Worm (Caenorhabditis elegans) whole organism, L4/young adult: ENCODE results near the gene R193.6.
A peak's percentile ranks its signal among the peaks of the same experiment; 100 is the strongest.

Experiments used
- W03F9.2 ChIP-seq: fragments of 150-350 bp; optimal IDR thresholded peaks from 2 replicates; lab custom pipeline; 2014; ENCODE audit warnings: missing biosample characterization, missing genetic modification characterization
- dao-5 ChIP-seq: sonication (generic microtip); optimal IDR thresholded peaks from 2 replicates; lab custom pipeline; 2016; ENCODE audit warnings: missing genotype, missing genetic modification characterization, moderate library complexity, missing compliant biosample characterization
- him-1 ChIP-seq: sonication (generic microtip); optimal IDR thresholded peaks from 2 replicates; lab custom pipeline; 2016; ENCODE audit warnings: missing genotype, missing genetic modification reagents, missing genetic modification characterization, missing compliant biosample characterization

Gene R193.6

ce11 chrX:1148438-1148837, at the start of gene R193.6, which contains the start of gene R193.2:
Gene R193.6, plus strand, starts transcription at chrX:1148787.
Gene R193.2, minus strand, starts transcription at chrX:1148585.
- no peak for TF ChIP-seq W03F9.2 (tag; lab: Kevin White, UChicago)

- TF ChIP-seq him-1 (tag; lab: Kevin White, UChicago) (peak; percentile 15), W03F9.2 (tag; lab: Kevin White, UChicago) (no peak)
Measured at ce11 chrX:1103702-1104262, 44.8 kb upstream of the R193.6 start, which contains the start of gene ife-4. Gene ife-4, plus strand, starts transcription at chrX:1104212.

ce11 chrX:1107758-1108157, 40.8 kb upstream of the R193.6 start, which contains the start of gene C05D9.4:
Gene C05D9.4, plus strand, starts transcription at chrX:1108058.
- TF ChIP-seq W03F9.2 (tag; lab: Kevin White, UChicago) = no peak
- no peak for TF ChIP-seq dao-5 (tag; lab: Kevin White, UChicago)
- TF ChIP-seq him-1 (tag; lab: Kevin White, UChicago) = no peak

DNA sequence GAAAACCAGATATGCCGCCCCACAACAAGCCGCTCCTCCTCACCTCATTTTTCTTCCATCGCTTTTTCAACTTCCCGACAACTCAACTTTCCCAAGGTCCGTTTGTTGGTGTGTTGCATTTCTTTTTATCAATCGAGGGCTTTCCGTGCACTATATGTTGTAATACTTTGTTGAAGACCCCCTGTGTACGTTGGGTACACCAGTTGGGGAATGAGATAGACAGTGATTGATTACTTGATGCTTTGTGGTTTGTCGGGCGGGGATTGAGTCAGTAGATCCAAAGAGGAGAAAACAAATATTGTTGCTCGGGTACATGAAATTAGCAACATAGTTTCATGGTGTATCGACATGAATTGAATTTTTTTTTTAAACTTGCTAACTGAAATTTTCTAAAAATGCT, 39.7 kb upstream of the R193.6 start:
- no peak for TF ChIP-seq W03F9.2 (tag; lab: Kevin White, UChicago)
- TF ChIP-seq dao-5 (tag; lab: Kevin White, UChicago) = no peak
- TF ChIP-seq him-1 (tag; lab: Kevin White, UChicago) = no peak

- TF ChIP-seq him-1 (tag; lab: Kevin White, UChicago) (no peak), W03F9.2 (tag; lab: Kevin White, UChicago) (no peak), dao-5 (tag; lab: Kevin White, UChicago) (no peak)
Measured at ce11 chrX:1110723-1111122, 37.9 kb upstream of the R193.6 start.

ce11 chrX:1111603-1112002, 37.0 kb upstream of the R193.6 start, which contains the start of gene C05D9.3:
Gene C05D9.3, plus strand, starts transcription at chrX:1111903.
- no peak for TF ChIP-seq dao-5 (tag; lab: Kevin White, UChicago)
- no peak for TF ChIP-seq him-1 (tag; lab: Kevin White, UChicago)
- TF ChIP-seq W03F9.2 (tag; lab: Kevin White, UChicago) = no peak

DNA sequence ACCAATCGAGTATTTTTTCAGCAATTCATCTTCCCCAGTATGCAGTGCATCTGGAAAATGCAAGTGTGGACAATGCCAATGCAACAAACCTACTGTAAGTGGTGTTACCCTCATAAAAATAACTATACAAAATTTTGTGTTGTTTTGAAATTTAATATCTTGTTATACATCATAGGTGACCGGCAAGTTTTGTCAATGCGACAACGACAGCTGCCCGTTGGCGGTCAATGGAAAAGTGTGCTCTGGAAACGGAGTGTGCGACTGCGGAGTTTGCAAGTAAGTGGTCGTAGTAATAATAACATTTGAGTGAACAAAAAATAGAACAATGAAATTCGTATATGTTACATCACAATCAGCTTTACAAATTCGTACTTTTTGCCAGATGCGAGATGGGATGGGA, 33.4 kb upstream of the R193.6 start:
- TF ChIP-seq W03F9.2 (tag; lab: Kevin White, UChicago) = no peak
- no peak for TF ChIP-seq dao-5 (tag; lab: Kevin White, UChicago)
- no peak for TF ChIP-seq him-1 (tag; lab: Kevin White, UChicago)

- no peak for TF ChIP-seq him-1 (tag; lab: Kevin White, UChicago)
- no peak for TF ChIP-seq dao-5 (tag; lab: Kevin White, UChicago)
- TF ChIP-seq W03F9.2 (tag; lab: Kevin White, UChicago) = no peak
Measured at ce11 chrX:1117252-1117651, 31.3 kb upstream of the R193.6 start.

ce11 chrX:1119305-1119704, 29.3 kb upstream of the R193.6 start, which contains the start of gene C05D9.7:
Gene C05D9.7, minus strand, starts transcription at chrX:1119405.
- no peak for TF ChIP-seq him-1 (tag; lab: Kevin White, UChicago)

DNA sequence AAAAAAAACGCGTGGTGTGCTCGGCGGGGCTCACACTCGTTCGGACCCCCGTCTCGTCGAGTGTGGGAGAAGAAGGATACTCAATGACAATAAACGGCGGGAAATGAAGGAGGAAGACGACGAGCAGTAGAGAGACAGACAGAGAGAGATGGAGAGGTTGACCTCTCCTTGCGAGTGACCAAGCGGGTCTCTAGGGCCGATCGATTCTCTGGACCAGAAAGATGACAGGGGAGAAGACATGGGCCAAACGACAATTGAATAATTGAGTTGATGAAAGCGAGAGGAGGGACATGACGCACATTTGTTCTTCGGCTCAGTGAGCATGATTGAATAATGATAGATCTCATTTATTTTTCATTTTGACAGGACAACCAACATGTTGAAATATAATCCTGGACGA, 28.3 kb upstream of the R193.6 start:
- no peak for TF ChIP-seq W03F9.2 (tag; lab: Kevin White, UChicago)
- TF ChIP-seq him-1 (tag; lab: Kevin White, UChicago) = no peak
- TF ChIP-seq dao-5 (tag; lab: Kevin White, UChicago) = no peak

DNA sequence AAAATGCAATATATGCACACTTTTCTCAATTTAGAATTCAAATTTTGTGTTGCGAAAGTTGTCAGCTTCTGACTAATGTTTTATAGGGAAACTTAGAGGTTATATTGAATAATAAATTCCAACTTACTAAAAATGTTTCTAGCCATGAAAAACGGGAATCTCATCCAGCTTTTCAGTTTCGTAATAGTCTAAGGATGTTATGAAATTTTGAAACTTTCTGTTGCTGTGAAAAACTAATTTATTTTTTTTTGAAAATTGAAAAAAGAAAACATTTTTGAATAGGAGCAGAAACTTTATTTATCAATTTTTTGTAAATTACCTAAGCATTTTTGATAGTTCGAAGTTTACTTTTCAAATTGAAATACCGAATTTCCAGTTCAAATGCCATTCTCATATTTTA, 27.0 kb upstream of the R193.6 start:
- TF ChIP-seq W03F9.2 (tag; lab: Kevin White, UChicago) = no peak
- TF ChIP-seq him-1 (tag; lab: Kevin White, UChicago) = no peak
- TF ChIP-seq dao-5 (tag; lab: Kevin White, UChicago) = no peak

ce11 chrX:1122198-1122597, 26.4 kb upstream of the R193.6 start:
- TF ChIP-seq him-1 (tag; lab: Kevin White, UChicago) = no peak
- no peak for TF ChIP-seq W03F9.2 (tag; lab: Kevin White, UChicago)
- TF ChIP-seq dao-5 (tag; lab: Kevin White, UChicago) = no peak

DNA sequence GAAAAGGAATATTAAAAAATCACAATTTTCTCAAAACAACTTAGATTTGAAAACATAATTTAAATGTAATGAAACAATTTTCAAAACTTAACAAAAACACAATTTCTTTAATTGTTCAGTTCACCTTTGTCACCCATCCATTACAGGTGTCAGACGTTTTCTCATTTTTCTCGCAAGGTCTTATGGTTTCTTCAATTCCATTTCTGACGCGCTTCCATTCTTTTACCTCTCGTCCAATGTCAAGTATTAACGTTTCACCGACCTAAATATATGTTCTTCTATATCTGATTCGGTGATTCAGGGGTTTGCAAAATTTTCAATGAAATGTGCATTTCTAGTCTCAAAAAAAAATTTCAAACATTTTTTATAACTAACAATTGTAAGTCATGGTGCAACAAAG, 25.1 kb upstream of the R193.6 start:
- TF ChIP-seq W03F9.2 (tag; lab: Kevin White, UChicago) = no peak
- no peak for TF ChIP-seq him-1 (tag; lab: Kevin White, UChicago)
- TF ChIP-seq dao-5 (tag; lab: Kevin White, UChicago) = no peak

- TF ChIP-seq him-1 (tag; lab: Kevin White, UChicago) = no peak
- no peak for TF ChIP-seq W03F9.2 (tag; lab: Kevin White, UChicago)
- TF ChIP-seq dao-5 (tag; lab: Kevin White, UChicago) = no peak
Measured at ce11 chrX:1124146-1124545, 24.4 kb upstream of the R193.6 start, which contains the start of gene C05D9.9. Gene C05D9.9, minus strand, starts transcription at chrX:1124246.
